Worm (Caenorhabditis elegans) whole organism, L4/young adult: ENCODE results near the gene Y58A7A.5.

ENCODE experiments used
- W03F9.2 ChIP-seq: fragments of 150-350 bp; optimal IDR thresholded peaks from 2 replicates; lab custom pipeline; 2014; ENCODE audit warnings: missing biosample characterization, missing genetic modification characterization
- dao-5 ChIP-seq: sonication (generic microtip); optimal IDR thresholded peaks from 2 replicates; lab custom pipeline; 2016; ENCODE audit warnings: missing genotype, missing genetic modification characterization, moderate library complexity, missing compliant biosample characterization

- TF ChIP-seq dao-5 (tag; lab: Kevin White, UChicago), result no peak
- no peak for TF ChIP-seq W03F9.2 (tag; lab: Kevin White, UChicago)
Measured at ce11 chrV:5090386-5090785, 3.6 kb upstream of the Y58A7A.5 start.
